Fruit fly (Drosophila melanogaster): ENCODE data around the gene ninaA.

ninaA gene

dm6 chr2L:893171-893570, 16.1 kb downstream of the ninaA start:
- TF ChIP-seq trh (GFP tag; optimal IDR thresholded peaks at IDR 0.05) (no peak), CG4282 (GFP tag; optimal IDR thresholded peaks at IDR 0.05) (no peak), seq (GFP tag; IDR thresholded peaks at IDR 0.05) (no peak), ranshi (GFP tag; IDR thresholded peaks at IDR 0.05) (no peak), Sox100B (GFP tag; optimal IDR thresholded peaks at IDR 0.05) (no peak), tx (GFP tag; optimal IDR thresholded peaks at IDR 0.05) (no peak), Hmx (GFP tag; optimal IDR thresholded peaks at IDR 0.05) (no peak), Ptx1 (GFP tag; IDR thresholded peaks at IDR 0.05) (peak; percentile 19; the same call in 1 of the 2 replicates), twi (tag; optimal IDR thresholded peaks at IDR 0.05) (no peak), CG30431 (GFP tag; optimal IDR thresholded peaks at IDR 0.05) (no peak), run (tag; optimal IDR thresholded peaks at IDR 0.05) (no peak), CG8944 (GFP tag; optimal IDR thresholded peaks at IDR 0.05) (no peak), kah (GFP tag; optimal IDR thresholded peaks at IDR 0.05) (no peak), row (GFP tag; IDR thresholded peaks at IDR 0.05) (peak; percentile 46; the same call in 2 of the 3 replicates), NC2α (GFP tag; optimal IDR thresholded peaks at IDR 0.05) (no peak), CG2678 (tag; optimal IDR thresholded peaks at IDR 0.05) (peak; percentile 10), CG7987 (GFP tag; optimal IDR thresholded peaks at IDR 0.05) (no peak), Ets65A (GFP tag) (peak; percentile 3), CG11398 (GFP tag; optimal IDR thresholded peaks at IDR 0.05) (no peak), Ada2b (GFP tag; IDR thresholded peaks at IDR 0.05) (no peak), onecut (GFP tag; IDR thresholded peaks at IDR 0.05) (no peak), CG6791 (GFP tag; IDR thresholded peaks at IDR 0.05; ENCODE audit: partially characterized antibody) (no peak), HLH4C (GFP tag; IDR thresholded peaks at IDR 0.05; ENCODE audit: partially characterized antibody) (no peak), Hand (GFP tag; optimal IDR thresholded peaks at IDR 0.05) (no peak), tin (GFP tag; optimal IDR thresholded peaks at IDR 0.05) (no peak), grn (GFP tag; optimal IDR thresholded peaks at IDR 0.05) (no peak), chn (GFP tag; optimal IDR thresholded peaks at IDR 0.05) (no peak), oc (tag; optimal IDR thresholded peaks at IDR 0.05) (no peak), fru (optimal IDR thresholded peaks at IDR 0.05) (no peak), nerfin-1 (tag; optimal IDR thresholded peaks at IDR 0.05) (no peak), Taf1 (GFP tag; IDR thresholded peaks at IDR 0.05) (no peak), CG7556 (GFP tag; optimal IDR thresholded peaks at IDR 0.05) (no peak), CG15514 (GFP tag; optimal IDR thresholded peaks at IDR 0.05) (no peak), Six4 (GFP tag; optimal IDR thresholded peaks at IDR 0.05) (no peak), zfh2 (GFP tag; optimal IDR thresholded peaks at IDR 0.05) (no peak), dm (GFP tag; optimal IDR thresholded peaks at IDR 0.05) (no peak), D19B (GFP tag; optimal IDR thresholded peaks at IDR 0.05) (peak; percentile 62), HLHmδ (GFP tag; optimal IDR thresholded peaks at IDR 0.05) (no peak), HLH3B (GFP tag; IDR thresholded peaks at IDR 0.05) (no peak), vfl (GFP tag; optimal IDR thresholded peaks at IDR 0.05) (no peak), CG18599 (GFP tag; optimal IDR thresholded peaks at IDR 0.05) (no peak), CG13894 (tag; optimal IDR thresholded peaks at IDR 0.05) (peak; percentile 71), CG15479 (GFP tag; optimal IDR thresholded peaks at IDR 0.05) (no peak), sens (GFP tag) (peak; percentile 60), HLH54F (GFP tag; optimal IDR thresholded peaks at IDR 0.05) (no peak), ems (GFP tag; optimal IDR thresholded peaks at IDR 0.05) (no peak), Mes4 (GFP tag; optimal IDR thresholded peaks at IDR 0.05) (no peak), Med (GFP tag) (peak; percentile 17), ssp (GFP tag; IDR thresholded peaks at IDR 0.05) (no peak), gcm2 (GFP tag; optimal IDR thresholded peaks at IDR 0.05) (no peak), ara (GFP tag; IDR thresholded peaks at IDR 0.05) (no peak), jigr1 (GFP tag; IDR thresholded peaks at IDR 0.05) (no peak), Doc3 (GFP tag; IDR thresholded peaks at IDR 0.05; ENCODE audit: partially characterized antibody) (no peak)

All from whole organism, embryonic.